Worm (Caenorhabditis elegans) whole organism, young adult: ENCODE data around the gene F38E9.1.

Source experiments
- B0336.3 ChIP-seq: fragments of 200-800 bp; sonication (Bioruptor generic); IDR thresholded peaks from 2 replicates; pipeline ENCODE4 v1.3.6; 2022; ENCODE audit warnings: missing genetic modification characterization, missing compliant biosample characterization
- C06A6.2 ChIP-seq: fragments of 200-800 bp; sonication (Bioruptor generic); conservative IDR thresholded peaks from 2 replicates; pipeline ENCODE4 v1.3.6; 2022; ENCODE audit warnings: missing genetic modification characterization, missing compliant biosample characterization
- F23B12.7 ChIP-seq: sonication (generic microtip); optimal IDR thresholded peaks from 2 replicates; lab custom pipeline; 2017; ENCODE audit warnings: missing genetic modification characterization, mild to moderate bottlenecking, missing compliant biosample characterization, antibody characterized with exemption, moderate library complexity; ENCODE audit not compliant: insufficient read depth
- F37B4.10 ChIP-seq: fragments of 200-800 bp; sonication (Bioruptor generic); IDR thresholded peaks from 2 replicates; pipeline ENCODE4 v1.3.6; 2022; ENCODE audit warnings: missing genetic modification characterization, missing compliant biosample characterization
- F55B11.4 ChIP-seq: sonication (generic microtip); optimal IDR thresholded peaks from 2 replicates; lab custom pipeline; 2016; ENCODE audit warnings: missing compliant biosample characterization, missing genetic modification characterization, borderline replicate concordance; ENCODE audit not compliant: insufficient read depth
- K12H6.12 ChIP-seq: fragments of 200-800 bp; sonication (Bioruptor generic); optimal IDR thresholded peaks from 2 replicates; lab custom pipeline; 2018; ENCODE audit warnings: mild to moderate bottlenecking, missing genetic modification characterization, missing compliant biosample characterization
- T07F8.4 ChIP-seq: sonication (generic microtip); optimal IDR thresholded peaks from 2 replicates; lab custom pipeline; 2016; ENCODE audit warnings: mild to moderate bottlenecking, missing genetic modification characterization, moderate library complexity, missing compliant biosample characterization
- Y53G8AR.9 ChIP-seq: fragments of 200-800 bp; sonication (Bioruptor generic); conservative IDR thresholded peaks from 2 replicates; pipeline ENCODE4 v1.3.6; 2022; ENCODE audit warnings: missing genetic modification reagents, missing genetic modification characterization, missing compliant biosample characterization
- aptf-3 ChIP-seq: fragments of 200-800 bp; sonication (Bioruptor generic); IDR thresholded peaks from 2 replicates; pipeline ENCODE4 v1.3.6; 2022; ENCODE audit warnings: missing genetic modification characterization, missing compliant biosample characterization
- attf-6 ChIP-seq: fragments of 200-800 bp; sonication (Bioruptor generic); IDR thresholded peaks from 2 replicates; pipeline ENCODE4 v1.3.6; 2022; ENCODE audit warnings: missing genetic modification reagents, missing genetic modification characterization, missing compliant biosample characterization
- bed-2 ChIP-seq: fragments of 200-800 bp; sonication (Bioruptor generic); IDR thresholded peaks from 2 replicates; pipeline ENCODE4 v1.3.6; 2022; ENCODE audit warnings: missing genetic modification reagents, missing genetic modification characterization, missing compliant biosample characterization
- ccch-3 ChIP-seq: fragments of 200-800 bp; sonication (Bioruptor generic); optimal IDR thresholded peaks from 2 replicates; lab custom pipeline; 2018; ENCODE audit warnings: mild to moderate bottlenecking, missing genetic modification characterization, missing compliant biosample characterization
- cebp-1 ChIP-seq, 2 experiments: fragments of 200-800 bp in 1 of 2; sonication (Bioruptor generic) in 1 of 2; sonication (generic microtip) in 1 of 2; IDR thresholded peaks in 1 of 2; optimal IDR thresholded peaks in 1 of 2; 2 replicates each; pipeline versions ENCODE4 v1.3.6 to Lab custom; 2017 to 2022; ENCODE audit warnings: missing compliant biosample characterization in 2 of 2, missing genetic modification characterization in 2 of 2, mild to moderate bottlenecking in 1 of 2, missing genetic modification reagents in 1 of 2, moderate library complexity in 1 of 2
- ceh-27 ChIP-seq: fragments of 200-800 bp; sonication (Bioruptor generic); optimal IDR thresholded peaks from 2 replicates; lab custom pipeline; 2018; ENCODE audit warnings: mild to moderate bottlenecking, missing genetic modification characterization, moderate library complexity, missing compliant biosample characterization
- egrh-3 ChIP-seq: fragments of 200-800 bp; sonication (Bioruptor generic); IDR thresholded peaks from 2 replicates; pipeline ENCODE4 v1.3.6; 2022; ENCODE audit warnings: missing genetic modification reagents, missing genetic modification characterization, missing compliant biosample characterization
- ets-4 ChIP-seq: fragments of 200-800 bp; sonication (Bioruptor generic); optimal IDR thresholded peaks from 2 replicates; lab custom pipeline; 2018; ENCODE audit warnings: mild to moderate bottlenecking, missing genetic modification characterization, missing compliant biosample characterization
- hmg-20 ChIP-seq: fragments of 200-800 bp; sonication (Bioruptor generic); IDR thresholded peaks from 2 replicates; pipeline ENCODE4 v1.3.6; 2022; ENCODE audit warnings: missing genetic modification reagents, missing genetic modification characterization, missing compliant biosample characterization
- lag-1 ChIP-seq: fragments of 200-800 bp; sonication (Bioruptor generic); IDR thresholded peaks from 2 replicates; pipeline ENCODE4 v1.3.6; 2022; ENCODE audit warnings: missing genetic modification reagents, missing genetic modification characterization, missing compliant biosample characterization
- let-526 ChIP-seq: fragments of 200-800 bp; sonication (Bioruptor generic); IDR thresholded peaks from 2 replicates; pipeline ENCODE4 v1.3.6; 2022; ENCODE audit warnings: missing genetic modification reagents, missing genetic modification characterization, missing compliant biosample characterization
- let-607 ChIP-seq, 2 experiments: fragments of 200-800 bp in 1 of 2; sonication (Bioruptor generic) in 1 of 2; sonication (generic microtip) in 1 of 2; optimal IDR thresholded peaks; 2 replicates each; lab custom pipeline; 2016 to 2018; ENCODE audit warnings: mild to moderate bottlenecking in 2 of 2, missing compliant biosample characterization in 2 of 2, missing genetic modification characterization in 2 of 2, moderate library complexity in 2 of 2, missing genotype in 1 of 2
- lin-35 ChIP-seq, 3 experiments: fragments of 150-350 bp in 2 of 3; sonication (generic microtip) in 1 of 3; optimal IDR thresholded peaks; 2 replicates each; lab custom pipeline; 2014 to 2018; ENCODE audit warnings: missing biosample characterization in 3 of 3, missing genetic modification characterization in 3 of 3, missing genetic modification reagents in 3 of 3
- lsl-1 ChIP-seq: fragments of 200-800 bp; sonication (Bioruptor generic); optimal IDR thresholded peaks from 2 replicates; lab custom pipeline; 2018; ENCODE audit warnings: mild to moderate bottlenecking, missing genetic modification characterization, moderate library complexity, missing compliant biosample characterization
- madf-8 ChIP-seq: fragments of 200-800 bp; sonication (Bioruptor generic); conservative IDR thresholded peaks from 2 replicates; pipeline ENCODE4 v1.3.6; 2022; ENCODE audit warnings: missing genetic modification reagents, missing genetic modification characterization, missing compliant biosample characterization
- mel-28 ChIP-seq: sonication (generic microtip); optimal IDR thresholded peaks from 2 replicates; lab custom pipeline; 2016; ENCODE audit warnings: borderline replicate concordance, mild to moderate bottlenecking, missing genetic modification characterization, missing compliant biosample characterization
- nfya-1 ChIP-seq: sonication (generic microtip); optimal IDR thresholded peaks from 2 replicates; lab custom pipeline; 2017; ENCODE audit warnings: antibody characterized with exemption, missing compliant biosample characterization, missing genetic modification characterization, borderline replicate concordance; ENCODE audit not compliant: insufficient read depth
- nhr-80 ChIP-seq: sonication (generic microtip); optimal IDR thresholded peaks from 2 replicates; lab custom pipeline; 2016; ENCODE audit warnings: missing genetic modification characterization, missing compliant biosample characterization
- rec-8 ChIP-seq, 2 experiments: sonication (generic microtip); optimal IDR thresholded peaks; 2 replicates each; lab custom pipeline; 2016; ENCODE audit warnings: mild to moderate bottlenecking in 2 of 2, missing genetic modification characterization in 2 of 2, missing genetic modification reagents in 2 of 2, missing genotype in 2 of 2, missing biosample characterization in 1 of 2, missing compliant biosample characterization in 1 of 2, moderate library complexity in 1 of 2
- rpc-1 ChIP-seq, 2 experiments: fragments of 150-350 bp in 1 of 2; sonication (generic microtip) in 1 of 2; optimal IDR thresholded peaks; 2 replicates each; lab custom pipeline; 2014 to 2018; ENCODE audit warnings: missing biosample characterization in 1 of 2, missing genetic modification characterization in 1 of 2, missing genetic modification reagents in 1 of 2, missing genotype in 1 of 2
- snpc-1.1 ChIP-seq: sonication (generic microtip); optimal IDR thresholded peaks from 2 replicates; lab custom pipeline; 2017; ENCODE audit warnings: missing genetic modification characterization, mild to moderate bottlenecking, missing compliant biosample characterization, antibody characterized with exemption, moderate library complexity, missing genotype, missing genetic modification reagents; ENCODE audit not compliant: insufficient read depth
- snpc-1.3 ChIP-seq: sonication (generic microtip); optimal IDR thresholded peaks from 2 replicates; lab custom pipeline; 2017; ENCODE audit warnings: missing genetic modification characterization, mild to moderate bottlenecking, missing compliant biosample characterization, antibody characterized with exemption, moderate library complexity, missing genotype, missing genetic modification reagents; ENCODE audit not compliant: insufficient read depth
- unc-62 ChIP-seq: fragments of 150-350 bp; optimal IDR thresholded peaks from 2 replicates; lab custom pipeline; 2014; ENCODE audit warnings: missing biosample characterization, missing genetic modification reagents, missing genetic modification characterization
- ztf-25 ChIP-seq: fragments of 200-800 bp; sonication (Bioruptor generic); IDR thresholded peaks from 2 replicates; pipeline ENCODE4 v1.3.6; 2022; ENCODE audit warnings: missing genetic modification reagents, missing genetic modification characterization, missing compliant biosample characterization

The F38E9.1 gene

DNA sequence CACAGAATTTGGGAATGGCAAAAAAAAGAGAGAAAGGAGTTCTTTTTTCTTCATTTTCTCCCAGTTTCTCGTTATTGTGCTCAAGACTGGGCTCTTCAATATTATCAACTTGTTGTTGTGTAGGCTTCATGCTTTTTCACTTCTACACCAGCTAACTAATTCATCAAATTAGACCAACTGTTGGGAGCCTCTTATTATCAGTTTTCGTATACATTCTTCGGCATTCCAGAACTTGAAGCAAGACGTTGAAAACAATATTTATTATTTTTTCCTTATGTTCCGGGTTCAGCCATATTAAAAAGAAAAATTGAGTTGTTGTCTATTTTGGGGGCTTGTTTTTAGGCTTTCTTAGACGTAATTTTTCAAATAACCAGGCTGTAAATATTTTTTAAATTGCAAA is 12.1 kb downstream of the F38E9.1 start:
- TF ChIP-seq ets-4 (GFP tag; lab: Kevin White, UChicago): no peak
- TF ChIP-seq let-607 (tag; optimal IDR thresholded peaks at IDR 0.05; lab: Kevin White, UChicago): no peak
- TF ChIP-seq Y53G8AR.9 (GFP tag; lab: Robert Waterston, UW): no peak
- no peak for TF ChIP-seq mel-28 (tag; lab: Kevin White, UChicago)
- TF ChIP-seq C06A6.2 (GFP tag; lab: Robert Waterston, UW): no peak
- TF ChIP-seq attf-6: no peak
- TF ChIP-seq ztf-25 (GFP tag; lab: Robert Waterston, UW): no peak

DNA sequence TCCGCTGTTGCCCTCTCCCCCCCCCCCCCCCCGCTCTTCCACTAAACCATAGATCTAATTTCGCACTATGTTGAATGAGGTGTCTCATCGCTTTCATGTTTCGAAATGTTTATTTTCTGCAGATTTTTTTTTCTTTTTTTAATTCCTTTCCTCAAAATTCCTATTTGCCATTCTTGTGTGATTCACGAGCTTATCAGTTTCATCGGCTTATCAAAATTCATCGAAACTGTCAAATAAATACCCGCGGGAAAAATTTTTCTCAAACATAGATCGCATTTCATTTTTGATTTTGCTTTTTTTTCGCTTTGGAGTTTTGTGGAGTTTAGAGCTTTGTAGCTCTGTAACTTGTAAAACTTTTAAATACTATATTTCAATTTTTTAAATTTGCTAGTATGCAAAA is 13.2 kb downstream of the F38E9.1 start:
- TF ChIP-seq bed-2 (GFP tag; lab: Robert Waterston, UW): no peak
- TF ChIP-seq egrh-3 (GFP tag; lab: Robert Waterston, UW): peak; percentile 27; the same call in 1 of the 2 replicates
- TF ChIP-seq unc-62 (GFP tag; lab: Kevin White, UChicago): no peak
- TF ChIP-seq let-526 (GFP tag; lab: Robert Waterston, UW): no peak
- TF ChIP-seq cebp-1 (GFP tag; IDR thresholded peaks at IDR 0.05; lab: Robert Waterston, UW): no peak
- TF ChIP-seq cebp-1 (tag; optimal IDR thresholded peaks at IDR 0.05; lab: Kevin White, UChicago): peak; percentile 55
- no peak for TF ChIP-seq F23B12.7 (tag; lab: Kevin White, UChicago)
- TF ChIP-seq snpc-1.3 (tag; lab: Kevin White, UChicago): no peak

DNA sequence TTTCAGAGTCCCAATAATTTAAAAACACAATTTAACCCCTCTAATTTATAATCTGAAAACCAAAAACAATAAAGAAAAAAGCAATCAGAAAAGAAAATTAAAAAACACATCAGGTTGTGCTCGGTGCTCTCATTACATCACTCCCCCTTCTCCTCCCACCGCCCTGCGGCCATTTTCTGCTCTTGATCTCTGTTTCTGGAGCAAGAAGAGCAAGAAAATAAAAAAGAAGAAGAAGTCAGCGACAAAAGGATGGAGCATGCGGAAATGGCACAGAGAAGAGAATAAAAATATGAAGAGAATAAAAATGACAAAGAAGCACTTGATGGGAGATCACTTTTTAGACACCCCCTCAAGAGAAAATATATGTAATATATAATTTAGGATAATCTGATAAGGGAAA is 13.8 kb downstream of the F38E9.1 start:
- TF ChIP-seq ccch-3 (GFP tag; lab: Kevin White, UChicago) (no peak), lin-35 (GFP tag; optimal IDR thresholded peaks at IDR 0.05; lab: Kevin White, UChicago) (peak in 1 of 3 experiments; percentile 4), K12H6.12 (tag; lab: Kevin White, UChicago) (peak; percentile 13)

DNA sequence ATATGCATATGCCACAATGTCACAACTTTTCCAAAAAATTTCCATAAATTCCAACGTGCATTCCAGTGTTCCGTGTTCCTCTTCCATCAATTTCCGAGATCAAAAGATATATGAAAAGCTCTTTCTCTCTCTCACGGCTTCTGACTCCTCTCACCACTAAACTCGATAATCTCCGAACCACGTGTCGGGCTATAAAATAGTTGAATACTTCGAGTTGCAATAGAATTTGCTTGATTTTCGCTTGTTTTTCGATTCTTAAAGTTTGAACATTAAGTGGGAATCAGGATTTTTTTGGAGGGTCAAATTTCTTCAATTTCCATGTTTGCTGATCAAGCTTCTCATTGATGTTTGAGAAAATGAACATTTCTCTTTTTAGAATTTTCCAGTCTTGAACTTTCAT is 14.5 kb downstream of the F38E9.1 start:
- no peak for TF ChIP-seq nfya-1 (tag; lab: Kevin White, UChicago)
- TF ChIP-seq rpc-1 (optimal IDR thresholded peaks at IDR 0.05; lab: Kevin White, UChicago): no peak
- no peak for TF ChIP-seq rpc-1 (tag; optimal IDR thresholded peaks at IDR 0.05; lab: Kevin White, UChicago)
- no peak for TF ChIP-seq hmg-20

DNA sequence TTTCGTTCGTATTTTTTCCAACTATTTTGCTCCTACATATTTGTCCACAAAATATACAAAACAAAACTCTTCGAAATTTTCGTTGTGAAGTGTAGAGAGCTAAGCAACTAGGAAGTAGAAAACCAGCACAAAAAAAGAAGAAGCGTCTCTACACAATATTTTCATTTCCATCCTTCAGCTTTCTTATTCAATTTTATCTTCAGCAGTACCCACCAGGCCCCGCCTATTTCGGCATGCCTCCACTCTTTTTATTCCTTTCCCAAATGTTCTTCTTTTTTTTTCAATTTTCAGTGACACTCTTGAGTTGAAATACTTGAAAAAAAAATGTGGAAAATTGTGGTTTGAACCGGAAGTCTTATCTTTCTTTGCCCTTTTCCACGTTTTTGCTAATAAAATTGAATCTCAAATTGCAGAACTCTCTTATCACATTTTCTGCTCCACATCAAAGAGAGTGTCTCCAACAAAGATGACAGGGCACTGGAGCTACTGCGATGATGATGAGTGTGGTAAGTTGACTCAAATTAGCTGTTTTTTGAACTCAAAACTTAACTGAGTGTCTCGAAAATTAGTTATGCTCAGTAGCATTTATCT is 16.3 kb downstream of the F38E9.1 start, which contains the start of gene cah-3:
TSS of gene cah-3 (plus strand) at position 414 of the 591 bp plus-strand sequence.
- TF ChIP-seq rec-8 (tag; optimal IDR thresholded peaks at IDR 0.05; lab: Kevin White, UChicago) (no peak), nhr-80 (tag; lab: Kevin White, UChicago) (peak; percentile 88)

DNA sequence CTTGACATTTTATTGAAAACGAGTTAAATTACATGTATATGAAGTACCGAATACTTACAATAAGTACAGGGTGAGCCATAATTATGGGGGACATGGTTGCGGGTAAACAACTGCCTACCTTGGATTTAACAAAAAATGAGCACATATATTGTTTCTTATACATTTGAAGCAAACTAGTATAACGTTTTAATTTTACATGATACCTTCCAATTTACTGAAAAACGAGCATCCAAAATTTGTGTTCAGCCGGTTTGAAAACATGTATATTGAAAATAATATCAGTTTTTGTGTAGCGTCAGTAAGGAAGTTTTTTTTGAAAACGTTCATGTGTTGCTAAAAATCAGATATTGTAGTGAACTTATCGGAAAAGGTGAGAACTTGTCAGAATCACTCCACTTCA is 19.9 kb downstream of the F38E9.1 start:
- TF ChIP-seq F55B11.4 (tag; lab: Kevin White, UChicago) (no peak), let-607 (tag; optimal IDR thresholded peaks at IDR 0.05; lab: Kevin White, UChicago) (no peak), aptf-3 (no peak), B0336.3 (GFP tag; lab: Robert Waterston, UW) (no peak), lag-1 (GFP tag; lab: Robert Waterston, UW) (no peak), lsl-1 (no peak), ccch-3 (GFP tag; lab: Kevin White, UChicago) (no peak), madf-8 (GFP tag; lab: Robert Waterston, UW) (no peak), snpc-1.1 (tag; lab: Kevin White, UChicago) (no peak), rec-8 (tag; optimal IDR thresholded peaks at IDR 0.05; lab: Kevin White, UChicago) (no peak), F23B12.7 (tag; lab: Kevin White, UChicago) (no peak), F37B4.10 (no peak), T07F8.4 (tag; lab: Kevin White, UChicago) (no peak), bed-2 (GFP tag; lab: Robert Waterston, UW) (no peak), ceh-27 (GFP tag; lab: Kevin White, UChicago) (no peak)
